Fruit fly (Drosophila melanogaster) S2 (cell line): ENCODE measurements around the gene CG43448.

Source experiments
- CG8478 ChIP-seq: fragments of >200 bp; optimal IDR thresholded peaks from 2 replicates; lab custom pipeline; 2018
- CTCF ChIP-seq, 2 experiments: fragments of >200 bp; optimal IDR thresholded peaks; 2 replicates each; lab custom pipeline; 2018

dm6 chr3R:30257588-30257987 lies 20.1 kb upstream of the CG43448 start:
- TF ChIP-seq CTCF (optimal IDR thresholded peaks at IDR 0.05; lab: Kevin White, UChicago) = no peak
- TF ChIP-seq CG8478 (lab: Kevin White, UChicago) = no peak
